Fruit fly (Drosophila melanogaster) whole organism, wandering third instar larva: Measurements from ENCODE around the gene iav.

Experiments
- CG9705 ChIP-seq: fragments of 200-800 bp; sonication (Bioruptor generic); optimal IDR thresholded peaks from 2 replicates; lab custom pipeline; 2018; ENCODE audit warnings: missing biosample characterization, mild to moderate bottlenecking, missing genetic modification characterization
- Sp1 ChIP-seq: fragments of 200-800 bp; sonication (Bioruptor generic); optimal IDR thresholded peaks from 3 replicates; lab custom pipeline; 2019; ENCODE audit warnings: missing biosample characterization, mild to moderate bottlenecking, missing genetic modification characterization, moderate library complexity
- dmrt93B ChIP-seq: fragments of 200-800 bp; sonication (Bioruptor generic); optimal IDR thresholded peaks from 2 replicates; lab custom pipeline; 2018; ENCODE audit warnings: missing biosample characterization, mild to moderate bottlenecking, missing genetic modification characterization
- ey ChIP-seq: fragments of 200-800 bp; sonication (Bioruptor generic); optimal IDR thresholded peaks from 2 replicates; lab custom pipeline; 2016; ENCODE audit warnings: missing biosample characterization, missing genetic modification characterization
- fru ChIP-seq: fragments of 200-800 bp; sonication (Bioruptor generic); optimal IDR thresholded peaks from 3 replicates; lab custom pipeline; 2016; ENCODE audit warnings: missing biosample characterization, mild to moderate bottlenecking, missing genetic modification characterization
- h ChIP-seq: fragments of 200-800 bp; sonication (Bioruptor generic); optimal IDR thresholded peaks from 3 replicates; lab custom pipeline; 2016; ENCODE audit warnings: missing biosample characterization, mild to moderate bottlenecking, missing genetic modification characterization
- psq ChIP-seq: fragments of 200-800 bp; sonication (Bioruptor generic); optimal IDR thresholded peaks from 3 replicates; lab custom pipeline; 2017; ENCODE audit warnings: missing biosample characterization, mild to moderate bottlenecking, missing genetic modification characterization, moderate library complexity

DNA sequence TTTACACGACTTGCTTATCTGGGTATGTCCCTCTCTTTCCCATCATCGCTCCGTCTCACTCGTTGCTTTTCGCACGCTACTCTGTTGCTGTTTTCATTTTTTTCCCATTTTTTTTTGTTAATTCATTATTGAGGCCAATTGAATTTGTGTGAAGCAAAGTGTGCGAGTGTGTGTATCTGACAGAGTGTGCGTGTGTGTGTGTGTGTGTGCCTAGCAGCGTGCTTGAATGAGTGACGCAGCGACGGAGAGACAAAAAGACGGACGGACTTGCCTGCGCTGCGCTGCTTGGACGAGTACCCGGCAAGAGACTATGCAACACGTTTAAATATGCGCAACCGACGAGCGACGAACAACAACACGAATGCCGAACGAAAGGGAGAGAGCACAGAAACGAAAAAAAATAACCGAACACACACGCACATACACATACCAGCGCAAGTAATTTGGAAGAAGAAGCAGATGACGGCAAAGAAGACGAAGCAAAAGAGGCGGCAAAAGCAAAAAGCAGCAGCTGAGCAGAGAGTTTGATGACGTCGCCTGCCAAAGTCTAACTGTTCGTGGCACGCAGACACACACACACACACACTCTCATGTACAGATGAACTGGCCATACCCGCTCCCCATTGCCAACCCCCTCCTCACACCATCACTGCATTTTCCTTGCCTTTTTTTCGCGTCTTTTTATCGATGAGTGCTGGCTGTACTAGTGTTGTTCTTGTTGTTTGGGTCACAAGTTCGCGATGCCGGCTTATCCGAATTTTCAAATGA lies 48.9 kb downstream of the iav start:
- no peak for TF ChIP-seq fru (GFP tag; lab: Kevin White, UChicago)
- TF ChIP-seq ey (GFP tag; lab: Kevin White, UChicago) = no peak
- TF ChIP-seq psq (GFP tag; lab: Kevin White, UChicago) = peak; percentile 95
- no peak for TF ChIP-seq dmrt93B (GFP tag; lab: Kevin White, UChicago)
- TF ChIP-seq h (GFP tag; lab: Kevin White, UChicago) = peak; percentile 8
- TF ChIP-seq Sp1 (GFP tag; lab: Kevin White, UChicago) = no peak
- TF ChIP-seq CG9705 (GFP tag; lab: Kevin White, UChicago) = no peak
